Fruit fly (Drosophila melanogaster) whole organism, wandering third instar larva: ENCODE data around the gene Cpr76Bc.

Experiments used
- Abd-B ChIP-seq: fragments of >200 bp; optimal IDR thresholded peaks from 2 replicates; lab custom pipeline; 2017; ENCODE audit warnings: missing biosample characterization, missing genetic modification characterization
- CG32264 ChIP-seq: fragments of 200-800 bp; sonication (Bioruptor generic); optimal IDR thresholded peaks from 2 replicates; lab custom pipeline; 2016; ENCODE audit warnings: missing biosample characterization, missing genetic modification characterization
- CG9705 ChIP-seq: fragments of 200-800 bp; sonication (Bioruptor generic); optimal IDR thresholded peaks from 2 replicates; lab custom pipeline; 2018; ENCODE audit warnings: missing biosample characterization, mild to moderate bottlenecking, missing genetic modification characterization
- CrebA ChIP-seq: fragments of 200-800 bp; sonication (Bioruptor generic); optimal IDR thresholded peaks from 2 replicates; lab custom pipeline; 2016; ENCODE audit warnings: missing biosample characterization, mild to moderate bottlenecking, missing genetic modification characterization, borderline replicate concordance
- Dfd ChIP-seq: fragments of >200 bp; optimal IDR thresholded peaks from 2 replicates; lab custom pipeline; 2017; ENCODE audit warnings: missing biosample characterization, missing genetic modification characterization
- Dif ChIP-seq: fragments of 200-275, 200-300 bp; sonication (Bioruptor generic); optimal IDR thresholded peaks from 2 replicates; lab custom pipeline; 2018; ENCODE audit warnings: missing biosample characterization, missing genetic modification characterization; ENCODE audit not compliant: partially characterized antibody
- GATAd ChIP-seq: sonication (Bioruptor generic); optimal IDR thresholded peaks from 2 replicates; lab custom pipeline; 2016; ENCODE audit warnings: missing biosample characterization, missing genetic modification characterization
- HLH106 ChIP-seq: fragments of 200-800 bp; optimal IDR thresholded peaks from 3 replicates; lab custom pipeline; 2019; ENCODE audit warnings: missing biosample characterization, mild to moderate bottlenecking, missing genetic modification characterization, moderate library complexity
- Hr78 ChIP-seq: fragments of >200 bp; optimal IDR thresholded peaks from 2 replicates; lab custom pipeline; 2017; ENCODE audit warnings: missing biosample characterization, missing genetic modification characterization
- Hr83 ChIP-seq: fragments of 200-300 bp; sonication (Bioruptor generic); optimal IDR thresholded peaks from 2 replicates; lab custom pipeline; 2016; ENCODE audit warnings: missing biosample characterization, mild to moderate bottlenecking, missing genetic modification characterization, moderate library complexity; ENCODE audit not compliant: poor library complexity, severe bottlenecking
- Jra ChIP-seq: sonication (Bioruptor generic); optimal IDR thresholded peaks from 2 replicates; lab custom pipeline; 2016; ENCODE audit warnings: missing biosample characterization, missing genetic modification characterization
- Mio ChIP-seq: sonication (Bioruptor generic); optimal IDR thresholded peaks from 2 replicates; lab custom pipeline; 2016; ENCODE audit warnings: missing biosample characterization, missing genetic modification characterization
- Myc ChIP-seq: fragments of >200 bp; optimal IDR thresholded peaks from 2 replicates; lab custom pipeline; 2017
- N ChIP-seq: fragments of >200 bp; optimal IDR thresholded peaks from 2 replicates; lab custom pipeline; 2018; ENCODE audit warnings: missing biosample characterization, missing external identifiers, missing genetic modification characterization
- Sp1 ChIP-seq: fragments of 200-800 bp; sonication (Bioruptor generic); optimal IDR thresholded peaks from 3 replicates; lab custom pipeline; 2019; ENCODE audit warnings: missing biosample characterization, mild to moderate bottlenecking, missing genetic modification characterization, moderate library complexity
- br ChIP-seq: fragments of 200-800 bp; sonication (Bioruptor generic); optimal IDR thresholded peaks from 2 replicates; lab custom pipeline; 2016; ENCODE audit warnings: missing biosample characterization, missing genetic modification characterization
- brk ChIP-seq: fragments of 200-800 bp; sonication (Bioruptor generic); optimal IDR thresholded peaks from 2 replicates; lab custom pipeline; 2016; ENCODE audit warnings: missing biosample characterization, mild to moderate bottlenecking, missing genetic modification characterization
- dl ChIP-seq, 2 experiments: fragments of 175-275, 200-275 bp in 1 of 2; fragments of 200-275 bp in 1 of 2; sonication (Bioruptor generic); optimal IDR thresholded peaks; lab custom pipeline; 2018; ENCODE audit warnings: mild to moderate bottlenecking in 2 of 2, missing biosample characterization in 2 of 2, missing genetic modification characterization in 2 of 2, moderate library complexity in 2 of 2; ENCODE audit not compliant: partially characterized antibody in 2 of 2, insufficient read depth in 1 of 2
- dmrt93B ChIP-seq: fragments of 200-800 bp; sonication (Bioruptor generic); optimal IDR thresholded peaks from 2 replicates; lab custom pipeline; 2018; ENCODE audit warnings: missing biosample characterization, mild to moderate bottlenecking, missing genetic modification characterization
- dsf ChIP-seq: sonication (Bioruptor generic); optimal IDR thresholded peaks from 2 replicates; lab custom pipeline; 2016; ENCODE audit warnings: missing biosample characterization, missing genetic modification characterization, borderline replicate concordance
- ey ChIP-seq: fragments of 200-800 bp; sonication (Bioruptor generic); optimal IDR thresholded peaks from 2 replicates; lab custom pipeline; 2016; ENCODE audit warnings: missing biosample characterization, missing genetic modification characterization
- foxo ChIP-seq, 2 experiments: fragments of 200-800 bp; sonication (Bioruptor generic); optimal IDR thresholded peaks; 2 replicates in 1 of 2; 3 replicates in 1 of 2; lab custom pipeline; 2016 to 2017; ENCODE audit warnings: missing biosample characterization in 2 of 2, missing genetic modification characterization in 2 of 2
- fru ChIP-seq: fragments of 200-800 bp; sonication (Bioruptor generic); optimal IDR thresholded peaks from 3 replicates; lab custom pipeline; 2016; ENCODE audit warnings: missing biosample characterization, mild to moderate bottlenecking, missing genetic modification characterization
- h ChIP-seq: fragments of 200-800 bp; sonication (Bioruptor generic); optimal IDR thresholded peaks from 3 replicates; lab custom pipeline; 2016; ENCODE audit warnings: missing biosample characterization, mild to moderate bottlenecking, missing genetic modification characterization
- jim ChIP-seq: fragments of 175-275, 200-325 bp; sonication (Bioruptor generic); optimal IDR thresholded peaks from 2 replicates; lab custom pipeline; 2016; ENCODE audit warnings: missing biosample characterization, mild to moderate bottlenecking, missing genetic modification characterization
- pan ChIP-seq: fragments of >200 bp; optimal IDR thresholded peaks from 2 replicates; lab custom pipeline; 2017
- psq ChIP-seq: fragments of 200-800 bp; sonication (Bioruptor generic); optimal IDR thresholded peaks from 3 replicates; lab custom pipeline; 2017; ENCODE audit warnings: missing biosample characterization, mild to moderate bottlenecking, missing genetic modification characterization, moderate library complexity
- rgr ChIP-seq: fragments of 200-800 bp; sonication (Bioruptor generic); optimal IDR thresholded peaks from 3 replicates; lab custom pipeline; 2016; ENCODE audit warnings: missing biosample characterization, mild to moderate bottlenecking, missing genetic modification characterization
- sage ChIP-seq: fragments of 200-800 bp; sonication (Bioruptor generic); optimal IDR thresholded peaks from 2 replicates; lab custom pipeline; 2016; ENCODE audit warnings: missing biosample characterization, mild to moderate bottlenecking, missing genetic modification characterization
- sv ChIP-seq: fragments of 200-800 bp; sonication (Bioruptor generic); optimal IDR thresholded peaks from 3 replicates; lab custom pipeline; 2016; ENCODE audit warnings: missing biosample characterization, missing genetic modification characterization
- tai ChIP-seq: sonication (Bioruptor generic); optimal IDR thresholded peaks from 2 replicates; lab custom pipeline; 2016; ENCODE audit warnings: missing biosample characterization, missing genetic modification characterization
- usp ChIP-seq: fragments of >200 bp; optimal IDR thresholded peaks from 2 replicates; lab custom pipeline; 2017; ENCODE audit warnings: missing biosample characterization, missing genetic modification characterization
- woc ChIP-seq: sonication (Bioruptor generic); optimal IDR thresholded peaks from 2 replicates; lab custom pipeline; 2016; ENCODE audit warnings: missing biosample characterization, mild to moderate bottlenecking, missing genetic modification characterization

The Cpr76Bc gene

DNA sequence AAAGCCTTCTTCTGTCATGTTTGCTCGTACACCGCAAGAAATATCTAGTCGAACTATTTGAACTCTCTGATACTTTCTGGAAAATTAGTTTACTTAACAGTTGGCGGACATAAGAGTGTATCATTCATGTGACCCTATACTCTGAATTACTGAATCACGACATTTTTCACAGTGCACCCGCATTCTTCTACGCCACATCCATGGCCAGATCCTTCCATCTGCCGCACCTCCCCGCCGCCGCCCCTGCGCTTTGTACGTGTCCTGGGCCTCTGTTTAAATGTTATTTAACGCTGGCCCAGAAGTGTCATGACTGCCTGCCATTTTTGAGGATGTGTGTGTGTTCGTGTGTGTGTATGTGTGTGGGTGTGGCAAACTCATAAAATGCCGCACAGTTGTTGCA is 8.1 kb upstream of the Cpr76Bc start:
- TF ChIP-seq sv (no peak), Dfd (GFP tag; lab: Kevin White, UChicago) (peak; percentile 70)

DNA sequence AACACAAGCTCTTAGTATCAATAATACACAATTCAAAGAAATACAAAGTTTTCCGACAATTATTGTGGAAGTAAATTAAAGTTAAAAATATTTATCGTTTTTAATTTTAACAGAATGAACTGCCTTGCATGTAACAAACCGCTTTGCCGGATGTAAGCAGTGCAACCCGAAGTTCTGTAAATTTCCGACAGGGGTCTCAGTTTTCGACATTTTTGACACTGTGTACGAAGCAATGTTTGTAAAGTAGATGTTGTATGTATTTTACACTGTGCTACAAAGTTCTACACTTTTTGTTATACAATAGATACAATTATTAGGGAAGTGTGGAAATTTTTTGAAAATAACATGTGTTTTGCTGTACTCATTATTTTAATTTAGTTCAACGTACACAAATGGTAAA is 4.2 kb upstream of the Cpr76Bc start:
- no peak for TF ChIP-seq N (GFP tag; lab: Kevin White, UChicago)
- no peak for TF ChIP-seq brk
- TF ChIP-seq Myc (lab: Kevin White, UChicago), result peak; percentile 42
- peak; percentile 60 for TF ChIP-seq sv
- TF ChIP-seq Jra (GFP tag; lab: Kevin White, UChicago), result no peak
- TF ChIP-seq Hr83 (GFP tag; lab: Kevin White, UChicago), result peak; percentile 83
- TF ChIP-seq Dfd (GFP tag; lab: Kevin White, UChicago), result no peak
- peak; percentile 84 for TF ChIP-seq dmrt93B
- peak; percentile 62 for TF ChIP-seq h (GFP tag; lab: Kevin White, UChicago)
- TF ChIP-seq sage (GFP tag; lab: Kevin White, UChicago), result no peak
- no peak for TF ChIP-seq jim (GFP tag; lab: Kevin White, UChicago)
- no peak for TF ChIP-seq Hr78 (GFP tag; lab: Kevin White, UChicago)
- TF ChIP-seq dsf (GFP tag; lab: Kevin White, UChicago), result no peak
- peak; percentile 47 for TF ChIP-seq br (GFP tag; lab: Kevin White, UChicago)
- TF ChIP-seq HLH106, result peak; percentile 66
- peak; percentile 55 for TF ChIP-seq fru (GFP tag; lab: Kevin White, UChicago)
- no peak for TF ChIP-seq ey (GFP tag; lab: Kevin White, UChicago)
- TF ChIP-seq tai (GFP tag; lab: Kevin White, UChicago), result no peak
- peak; percentile 65 for TF ChIP-seq rgr (GFP tag; lab: Kevin White, UChicago)
- no peak for TF ChIP-seq Dif (GFP tag; lab: Kevin White, UChicago)
- peak; percentile 73 for TF ChIP-seq CG9705 (GFP tag; lab: Kevin White, UChicago)
- no peak for TF ChIP-seq psq (GFP tag; lab: Kevin White, UChicago)
- TF ChIP-seq, all 38 proteins: peak for 10

DNA sequence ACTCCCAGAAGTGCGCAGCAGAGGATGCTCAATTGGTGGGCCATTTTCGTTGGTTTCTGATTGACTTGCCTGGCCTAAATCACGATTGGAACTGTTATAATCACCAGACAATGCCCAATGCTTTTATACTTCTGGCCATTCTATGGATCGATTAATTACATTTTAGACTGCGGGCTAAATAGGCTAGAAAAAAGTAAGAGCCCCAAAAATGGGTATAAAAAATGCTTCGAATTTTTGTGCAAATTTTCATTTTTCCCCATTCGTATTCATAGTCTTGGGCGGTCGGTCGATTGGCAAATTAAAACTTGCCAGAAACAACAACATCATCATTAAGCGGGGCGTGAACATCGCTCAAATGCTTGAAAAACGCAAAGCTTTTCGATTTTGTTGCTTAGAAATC is 2.5 kb upstream of the Cpr76Bc start, which contains the start of gene Cpr76Ba:
Cpr76Ba (minus strand) TSS at position 101 of the 400 bp plus-strand sequence.
- TF ChIP-seq usp (GFP tag; lab: Kevin White, UChicago) (no peak), fru (GFP tag; lab: Kevin White, UChicago) (no peak), HLH106 (no peak), CG32264 (no peak), jim (GFP tag; lab: Kevin White, UChicago) (no peak), pan (lab: Kevin White, UChicago) (no peak), h (GFP tag; lab: Kevin White, UChicago) (no peak), CrebA (GFP tag; lab: Kevin White, UChicago) (no peak), dl (GFP tag; optimal IDR thresholded peaks at IDR 0.05; lab: Kevin White, UChicago; ENCODE audit: insufficient read depth in 1 of 2, partially characterized antibody in 2 of 2) (no peak), GATAd (no peak), tai (GFP tag; lab: Kevin White, UChicago) (no peak)

DNA sequence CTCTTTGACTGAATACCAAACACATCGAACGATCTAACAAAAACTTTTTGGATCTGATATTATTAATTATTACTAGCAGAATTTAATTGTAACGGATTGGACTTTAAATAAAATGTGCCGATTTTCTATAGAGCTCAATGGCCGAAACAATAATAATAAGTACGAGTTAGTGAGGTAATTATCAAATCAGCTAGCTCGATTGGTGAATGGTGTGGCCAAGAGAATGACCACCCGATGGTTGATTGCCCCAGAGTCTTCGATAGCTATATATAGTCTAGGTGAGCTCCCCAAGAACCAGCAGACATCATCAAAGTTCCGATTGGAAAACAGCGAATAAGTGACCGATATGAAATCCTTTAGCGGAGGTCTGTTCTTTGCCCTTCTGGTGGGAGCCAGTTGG is 1.4 kb upstream of the Cpr76Bc start, which contains the start of gene Cpr76Bb:
Cpr76Bb (plus strand) TSS at position 301 of the 400 bp plus-strand sequence.
- TF ChIP-seq psq (GFP tag; lab: Kevin White, UChicago) (no peak), CrebA (GFP tag; lab: Kevin White, UChicago) (no peak), sage (GFP tag; lab: Kevin White, UChicago) (no peak), woc (no peak), Hr83 (GFP tag; lab: Kevin White, UChicago) (no peak), HLH106 (no peak), pan (lab: Kevin White, UChicago) (no peak), Dif (GFP tag; lab: Kevin White, UChicago) (no peak), Mio (GFP tag; lab: Kevin White, UChicago) (no peak), Sp1 (GFP tag; lab: Kevin White, UChicago) (no peak), Abd-B (GFP tag; lab: Kevin White, UChicago) (no peak), dl (GFP tag; optimal IDR thresholded peaks at IDR 0.05; lab: Kevin White, UChicago; ENCODE audit: insufficient read depth in 1 of 2, partially characterized antibody in 2 of 2) (no peak), Hr78 (GFP tag; lab: Kevin White, UChicago) (no peak), tai (GFP tag; lab: Kevin White, UChicago) (no peak), jim (GFP tag; lab: Kevin White, UChicago) (no peak), foxo (GFP tag; optimal IDR thresholded peaks at IDR 0.05; lab: Kevin White, UChicago) (no peak), usp (GFP tag; lab: Kevin White, UChicago) (no peak), Dfd (GFP tag; lab: Kevin White, UChicago) (no peak)
